Worm (Caenorhabditis elegans) whole organism, mixed stage, embryonic: ENCODE data around the gene F35C11.5.

Source experiments
- flh-1 ChIP-seq: fragments of 200-800 bp; sonication (Bioruptor generic); optimal IDR thresholded peaks from 2 replicates; lab custom pipeline; 2018; ENCODE audit warnings: mild to moderate bottlenecking, missing genetic modification characterization, moderate library complexity, missing compliant biosample characterization
- ham-2 ChIP-seq: fragments of 200-800 bp; sonication (Bioruptor generic); optimal IDR thresholded peaks from 2 replicates; lab custom pipeline; 2018; ENCODE audit warnings: mild to moderate bottlenecking, missing genetic modification characterization, missing compliant biosample characterization
- nhr-2 ChIP-seq: fragments of 150-350 bp; optimal IDR thresholded peaks from 2 replicates; lab custom pipeline; 2014; ENCODE audit warnings: missing biosample characterization, missing genetic modification characterization

- no peak for TF ChIP-seq flh-1 (GFP tag; lab: Kevin White, UChicago)
- TF ChIP-seq nhr-2 (tag; lab: Kevin White, UChicago) = peak; percentile 42
- TF ChIP-seq ham-2 = peak; percentile 41
Observed at ce11 chrII:8222309-8223065, 31.1 kb upstream of the F35C11.5 start, which contains the start of gene dab-1.
